Fruit fly (Drosophila melanogaster) whole organism, wandering third instar larva: ENCODE data around the gene S6k.

Experiments
- Abd-B ChIP-seq: fragments of >200 bp; optimal IDR thresholded peaks from 2 replicates; lab custom pipeline; 2017; ENCODE audit warnings: missing biosample characterization, missing genetic modification characterization
- CG32264 ChIP-seq: fragments of 200-800 bp; sonication (Bioruptor generic); optimal IDR thresholded peaks from 2 replicates; lab custom pipeline; 2016; ENCODE audit warnings: missing biosample characterization, missing genetic modification characterization
- CG9705 ChIP-seq: fragments of 200-800 bp; sonication (Bioruptor generic); optimal IDR thresholded peaks from 2 replicates; lab custom pipeline; 2018; ENCODE audit warnings: missing biosample characterization, mild to moderate bottlenecking, missing genetic modification characterization
- CrebA ChIP-seq: fragments of 200-800 bp; sonication (Bioruptor generic); optimal IDR thresholded peaks from 2 replicates; lab custom pipeline; 2016; ENCODE audit warnings: missing biosample characterization, mild to moderate bottlenecking, missing genetic modification characterization, borderline replicate concordance
- Dfd ChIP-seq: fragments of >200 bp; optimal IDR thresholded peaks from 2 replicates; lab custom pipeline; 2017; ENCODE audit warnings: missing biosample characterization, missing genetic modification characterization
- Dif ChIP-seq: fragments of 200-275, 200-300 bp; sonication (Bioruptor generic); optimal IDR thresholded peaks from 2 replicates; lab custom pipeline; 2018; ENCODE audit warnings: missing biosample characterization, missing genetic modification characterization; ENCODE audit not compliant: partially characterized antibody
- GATAd ChIP-seq: sonication (Bioruptor generic); optimal IDR thresholded peaks from 2 replicates; lab custom pipeline; 2016; ENCODE audit warnings: missing biosample characterization, missing genetic modification characterization
- HLH106 ChIP-seq: fragments of 200-800 bp; optimal IDR thresholded peaks from 3 replicates; lab custom pipeline; 2019; ENCODE audit warnings: missing biosample characterization, mild to moderate bottlenecking, missing genetic modification characterization, moderate library complexity
- Hnf4 ChIP-seq: fragments of 200-800 bp; sonication (Bioruptor generic); optimal IDR thresholded peaks from 2 replicates; lab custom pipeline; 2016; ENCODE audit warnings: missing biosample characterization, mild to moderate bottlenecking, missing genetic modification characterization
- Hr78 ChIP-seq: fragments of >200 bp; optimal IDR thresholded peaks from 2 replicates; lab custom pipeline; 2017; ENCODE audit warnings: missing biosample characterization, missing genetic modification characterization
- Hr83 ChIP-seq: fragments of 200-300 bp; sonication (Bioruptor generic); optimal IDR thresholded peaks from 2 replicates; lab custom pipeline; 2016; ENCODE audit warnings: missing biosample characterization, mild to moderate bottlenecking, missing genetic modification characterization, moderate library complexity; ENCODE audit not compliant: poor library complexity, severe bottlenecking
- Jra ChIP-seq: sonication (Bioruptor generic); optimal IDR thresholded peaks from 2 replicates; lab custom pipeline; 2016; ENCODE audit warnings: missing biosample characterization, missing genetic modification characterization
- Mio ChIP-seq: sonication (Bioruptor generic); optimal IDR thresholded peaks from 2 replicates; lab custom pipeline; 2016; ENCODE audit warnings: missing biosample characterization, missing genetic modification characterization
- Myc ChIP-seq: fragments of >200 bp; optimal IDR thresholded peaks from 2 replicates; lab custom pipeline; 2017
- N ChIP-seq: fragments of >200 bp; optimal IDR thresholded peaks from 2 replicates; lab custom pipeline; 2018; ENCODE audit warnings: missing biosample characterization, missing external identifiers, missing genetic modification characterization
- OdsH ChIP-seq: fragments of 200-800 bp; sonication (Bioruptor generic); optimal IDR thresholded peaks from 2 replicates; lab custom pipeline; 2016; ENCODE audit warnings: missing biosample characterization, mild to moderate bottlenecking, missing genetic modification characterization
- Rel ChIP-seq, 2 experiments: fragments of 200-800 bp; sonication (Bioruptor generic) in 1 of 2; optimal IDR thresholded peaks; 2 replicates in 1 of 2; 3 replicates in 1 of 2; lab custom pipeline; 2016 to 2019; ENCODE audit warnings: mild to moderate bottlenecking in 2 of 2, missing biosample characterization in 2 of 2, missing genetic modification characterization in 2 of 2, moderate library complexity in 1 of 2
- Sp1 ChIP-seq: fragments of 200-800 bp; sonication (Bioruptor generic); optimal IDR thresholded peaks from 3 replicates; lab custom pipeline; 2019; ENCODE audit warnings: missing biosample characterization, mild to moderate bottlenecking, missing genetic modification characterization, moderate library complexity
- Vsx2 ChIP-seq: fragments of 200-300, 225-300 bp; sonication (Bioruptor generic); optimal IDR thresholded peaks from 2 replicates; lab custom pipeline; 2018; ENCODE audit warnings: missing biosample characterization, missing genetic modification characterization; ENCODE audit not compliant: partially characterized antibody
- br ChIP-seq: fragments of 200-800 bp; sonication (Bioruptor generic); optimal IDR thresholded peaks from 2 replicates; lab custom pipeline; 2016; ENCODE audit warnings: missing biosample characterization, missing genetic modification characterization
- brk ChIP-seq: fragments of 200-800 bp; sonication (Bioruptor generic); optimal IDR thresholded peaks from 2 replicates; lab custom pipeline; 2016; ENCODE audit warnings: missing biosample characterization, mild to moderate bottlenecking, missing genetic modification characterization
- dl ChIP-seq, 2 experiments: fragments of 175-275, 200-275 bp in 1 of 2; fragments of 200-275 bp in 1 of 2; sonication (Bioruptor generic); optimal IDR thresholded peaks; lab custom pipeline; 2018; ENCODE audit warnings: mild to moderate bottlenecking in 2 of 2, missing biosample characterization in 2 of 2, missing genetic modification characterization in 2 of 2, moderate library complexity in 2 of 2; ENCODE audit not compliant: partially characterized antibody in 2 of 2, insufficient read depth in 1 of 2
- dmrt93B ChIP-seq: fragments of 200-800 bp; sonication (Bioruptor generic); optimal IDR thresholded peaks from 2 replicates; lab custom pipeline; 2018; ENCODE audit warnings: missing biosample characterization, mild to moderate bottlenecking, missing genetic modification characterization
- dsf ChIP-seq: sonication (Bioruptor generic); optimal IDR thresholded peaks from 2 replicates; lab custom pipeline; 2016; ENCODE audit warnings: missing biosample characterization, missing genetic modification characterization, borderline replicate concordance
- ey ChIP-seq: fragments of 200-800 bp; sonication (Bioruptor generic); optimal IDR thresholded peaks from 2 replicates; lab custom pipeline; 2016; ENCODE audit warnings: missing biosample characterization, missing genetic modification characterization
- foxo ChIP-seq, 2 experiments: fragments of 200-800 bp; sonication (Bioruptor generic); optimal IDR thresholded peaks; 2 replicates in 1 of 2; 3 replicates in 1 of 2; lab custom pipeline; 2016 to 2017; ENCODE audit warnings: missing biosample characterization in 2 of 2, missing genetic modification characterization in 2 of 2
- fru ChIP-seq: fragments of 200-800 bp; sonication (Bioruptor generic); optimal IDR thresholded peaks from 3 replicates; lab custom pipeline; 2016; ENCODE audit warnings: missing biosample characterization, mild to moderate bottlenecking, missing genetic modification characterization
- h ChIP-seq: fragments of 200-800 bp; sonication (Bioruptor generic); optimal IDR thresholded peaks from 3 replicates; lab custom pipeline; 2016; ENCODE audit warnings: missing biosample characterization, mild to moderate bottlenecking, missing genetic modification characterization
- jim ChIP-seq: fragments of 175-275, 200-325 bp; sonication (Bioruptor generic); optimal IDR thresholded peaks from 2 replicates; lab custom pipeline; 2016; ENCODE audit warnings: missing biosample characterization, mild to moderate bottlenecking, missing genetic modification characterization
- lola ChIP-seq: fragments of >200 bp; optimal IDR thresholded peaks from 2 replicates; lab custom pipeline; 2017; ENCODE audit warnings: missing biosample characterization, missing genetic modification characterization
- pan ChIP-seq: fragments of >200 bp; optimal IDR thresholded peaks from 2 replicates; lab custom pipeline; 2017
- psq ChIP-seq: fragments of 200-800 bp; sonication (Bioruptor generic); optimal IDR thresholded peaks from 3 replicates; lab custom pipeline; 2017; ENCODE audit warnings: missing biosample characterization, mild to moderate bottlenecking, missing genetic modification characterization, moderate library complexity
- rgr ChIP-seq: fragments of 200-800 bp; sonication (Bioruptor generic); optimal IDR thresholded peaks from 3 replicates; lab custom pipeline; 2016; ENCODE audit warnings: missing biosample characterization, mild to moderate bottlenecking, missing genetic modification characterization
- sage ChIP-seq: fragments of 200-800 bp; sonication (Bioruptor generic); optimal IDR thresholded peaks from 2 replicates; lab custom pipeline; 2016; ENCODE audit warnings: missing biosample characterization, mild to moderate bottlenecking, missing genetic modification characterization
- sv ChIP-seq: fragments of 200-800 bp; sonication (Bioruptor generic); optimal IDR thresholded peaks from 3 replicates; lab custom pipeline; 2016; ENCODE audit warnings: missing biosample characterization, missing genetic modification characterization
- tai ChIP-seq: sonication (Bioruptor generic); optimal IDR thresholded peaks from 2 replicates; lab custom pipeline; 2016; ENCODE audit warnings: missing biosample characterization, missing genetic modification characterization
- usp ChIP-seq: fragments of >200 bp; optimal IDR thresholded peaks from 2 replicates; lab custom pipeline; 2017; ENCODE audit warnings: missing biosample characterization, missing genetic modification characterization
- woc ChIP-seq: sonication (Bioruptor generic); optimal IDR thresholded peaks from 2 replicates; lab custom pipeline; 2016; ENCODE audit warnings: missing biosample characterization, mild to moderate bottlenecking, missing genetic modification characterization

S6k gene

dm6 chr3L:5809201-5809584 lies 1.5 kb downstream of the S6k start:
- TF ChIP-seq Hr78 (GFP tag; lab: Kevin White, UChicago) (no peak), HLH106 (peak; percentile 8)

dm6 chr3L:5808540-5809200 lies 2.1 kb downstream of the S6k start:
- no peak for TF ChIP-seq Dfd (GFP tag; lab: Kevin White, UChicago)
- no peak for TF ChIP-seq Rel (GFP tag; optimal IDR thresholded peaks at IDR 0.05; lab: Kevin White, UChicago)
- peak; percentile 92 for TF ChIP-seq Rel (tag; optimal IDR thresholded peaks at IDR 0.05; lab: Kevin White, UChicago)

- TF ChIP-seq foxo (GFP tag; optimal IDR thresholded peaks at IDR 0.05; lab: Kevin White, UChicago) = peak in 1 of 2 experiments; percentile 48
- no peak for TF ChIP-seq dl (GFP tag; optimal IDR thresholded peaks at IDR 0.05; lab: Kevin White, UChicago; ENCODE audit: insufficient read depth in 1 of 2, partially characterized antibody in 2 of 2)
- no peak for TF ChIP-seq sage (GFP tag; lab: Kevin White, UChicago)
- TF ChIP-seq Dif = no peak
- no peak for TF ChIP-seq OdsH (GFP tag; lab: Kevin White, UChicago)
- TF ChIP-seq br = peak; percentile 19
- TF ChIP-seq Abd-B (GFP tag; lab: Kevin White, UChicago) = no peak
- no peak for TF ChIP-seq usp
- no peak for TF ChIP-seq Myc (lab: Kevin White, UChicago)
- peak; percentile 21 for TF ChIP-seq Hnf4 (GFP tag; lab: Kevin White, UChicago)
- no peak for TF ChIP-seq Sp1
- no peak for TF ChIP-seq Hr83
- TF ChIP-seq h (GFP tag; lab: Kevin White, UChicago) = peak; percentile 42
- TF ChIP-seq dsf (GFP tag; lab: Kevin White, UChicago) = no peak
- TF ChIP-seq dmrt93B (GFP tag; lab: Kevin White, UChicago) = no peak
- TF ChIP-seq woc (GFP tag; lab: Kevin White, UChicago) = peak; percentile 26
- no peak for TF ChIP-seq Jra (GFP tag; lab: Kevin White, UChicago)
- no peak for TF ChIP-seq Mio (GFP tag; lab: Kevin White, UChicago)
- TF ChIP-seq ey (GFP tag; lab: Kevin White, UChicago) = peak; percentile 37
- TF ChIP-seq Rel (GFP tag; optimal IDR thresholded peaks at IDR 0.05; lab: Kevin White, UChicago) = no peak
- no peak for TF ChIP-seq Rel (tag; optimal IDR thresholded peaks at IDR 0.05; lab: Kevin White, UChicago)
- TF ChIP-seq CG32264 (GFP tag; lab: Kevin White, UChicago) = no peak
- peak; percentile 28 for TF ChIP-seq rgr
- peak; percentile 69 for TF ChIP-seq fru (GFP tag; lab: Kevin White, UChicago)
- TF ChIP-seq pan (lab: Kevin White, UChicago) = no peak
- TF ChIP-seq CG9705 = no peak
- no peak for TF ChIP-seq brk
- no peak for TF ChIP-seq Vsx2
- TF ChIP-seq CrebA (GFP tag; lab: Kevin White, UChicago) = no peak
- no peak for TF ChIP-seq sv
- peak; percentile 36 for TF ChIP-seq HLH106
- no peak for TF ChIP-seq psq (GFP tag; lab: Kevin White, UChicago)
- no peak for TF ChIP-seq jim (GFP tag; lab: Kevin White, UChicago)
- no peak for TF ChIP-seq Hr78 (GFP tag; lab: Kevin White, UChicago)
- no peak for TF ChIP-seq N (GFP tag; lab: Kevin White, UChicago)
- TF ChIP-seq Dfd (GFP tag; lab: Kevin White, UChicago) = no peak
- TF ChIP-seq tai (GFP tag; lab: Kevin White, UChicago) = no peak
- TF ChIP-seq GATAd (GFP tag; lab: Kevin White, UChicago) = no peak
- no peak for TF ChIP-seq lola (GFP tag; lab: Kevin White, UChicago)
These were observed 2.7 kb downstream of the S6k start for dm6 chr3L:5808101-5808433.
